Fruit fly (Drosophila melanogaster): ENCODE results near the gene CG9427.

DNA sequence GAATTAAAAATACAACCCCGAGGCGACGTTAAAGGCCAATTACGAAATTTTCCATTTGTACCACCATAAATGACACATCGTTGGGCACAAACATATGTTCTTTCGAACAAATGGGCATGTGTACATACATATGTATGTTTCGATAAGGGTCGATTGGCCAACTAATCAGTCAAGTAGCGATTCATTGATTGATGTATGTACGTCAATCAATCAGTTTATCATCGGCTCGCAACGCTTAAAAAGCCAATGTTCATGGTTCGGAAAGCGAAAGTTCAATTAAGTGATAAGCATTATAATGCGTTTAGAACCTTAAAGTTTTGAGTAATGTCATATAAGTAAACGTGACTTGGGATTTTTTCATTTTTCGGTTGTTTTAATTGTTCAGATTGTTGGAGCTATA lies 17.9 kb upstream of the CG9427 start:
- TF ChIP-seq usp (GFP tag; optimal IDR thresholded peaks at IDR 0.05) (no peak), CG32264 (GFP tag; optimal IDR thresholded peaks at IDR 0.05) (no peak), psq (GFP tag; optimal IDR thresholded peaks at IDR 0.05) (no peak), sv (GFP tag; optimal IDR thresholded peaks at IDR 0.05) (no peak), Vsx2 (GFP tag; optimal IDR thresholded peaks at IDR 0.05; ENCODE audit: partially characterized antibody) (no peak), jim (GFP tag; optimal IDR thresholded peaks at IDR 0.05) (no peak)

Measured in whole organism, wandering third instar larva.